Worm (Caenorhabditis elegans) whole organism, L4/young adult: Measurements from ENCODE around the gene F54F2.6.

Experiments
- dao-5 ChIP-seq: sonication (generic microtip); optimal IDR thresholded peaks from 2 replicates; lab custom pipeline; 2016; ENCODE audit warnings: missing genotype, missing genetic modification characterization, moderate library complexity, missing compliant biosample characterization
- him-1 ChIP-seq: sonication (generic microtip); optimal IDR thresholded peaks from 2 replicates; lab custom pipeline; 2016; ENCODE audit warnings: missing genotype, missing genetic modification reagents, missing genetic modification characterization, missing compliant biosample characterization

ce11 chrIII:8767292-8767829, 33.1 kb downstream of the F54F2.6 start, which contains the start of gene mig-22:
- TF ChIP-seq dao-5 (tag; lab: Kevin White, UChicago): no peak
- TF ChIP-seq him-1 (tag; lab: Kevin White, UChicago): no peak
